Worm (Caenorhabditis elegans) whole organism, L4 larva: ENCODE measurements around the gene T04C12.1.

Source experiments
- F37D6.2 ChIP-seq: sonication (generic microtip); optimal IDR thresholded peaks from 2 replicates; lab custom pipeline; 2016; ENCODE audit warnings: mild to moderate bottlenecking, missing genetic modification characterization, missing compliant biosample characterization
- F44E2.7 ChIP-seq: fragments of 200-800 bp; sonication (Bioruptor generic); IDR thresholded peaks from 2 replicates; pipeline ENCODE4 v2.1.2; 2022; ENCODE audit warnings: missing genetic modification characterization, missing compliant biosample characterization
- F49E8.2 ChIP-seq: sonication (generic microtip); optimal IDR thresholded peaks from 2 replicates; lab custom pipeline; 2016; ENCODE audit warnings: missing compliant biosample characterization, mild to moderate bottlenecking, missing genetic modification characterization, borderline replicate concordance
- R02D3.7 ChIP-seq: fragments of 150-350 bp; sonication (generic microtip); optimal IDR thresholded peaks from 3 replicates; lab custom pipeline; 2014; ENCODE audit warnings: missing biosample characterization, missing genetic modification characterization
- Y75B8A.6 ChIP-seq: fragments of 200-800 bp; sonication (Bioruptor generic); IDR thresholded peaks from 2 replicates; pipeline ENCODE4 v1.3.6; 2022; ENCODE audit warnings: missing genetic modification reagents, missing genetic modification characterization, missing compliant biosample characterization
- ZK337.2 ChIP-seq: fragments of 200-800 bp; sonication (Bioruptor generic); IDR thresholded peaks from 2 replicates; pipeline ENCODE4 v1.3.6; 2022; ENCODE audit warnings: missing genetic modification reagents, missing genetic modification characterization, missing compliant biosample characterization
- ZK546.5 ChIP-seq, 2 experiments: sonication (generic microtip); optimal IDR thresholded peaks; 2 replicates each; lab custom pipeline; 2017; ENCODE audit warnings: missing biosample characterization in 2 of 2, missing genetic modification characterization in 2 of 2
- aha-1 ChIP-seq: fragments of 150-350 bp; peaks from one replicate; lab custom pipeline; 2014; ENCODE audit warnings: missing biosample characterization, missing genetic modification characterization
- aly-2 ChIP-seq: sonication (generic microtip); optimal IDR thresholded peaks from 2 replicates; lab custom pipeline; 2018; ENCODE audit warnings: missing biosample characterization, missing genetic modification characterization
- ama-1 ChIP-seq: fragments of 150-350 bp; optimal IDR thresholded peaks from 2 replicates; lab custom pipeline; 2014; ENCODE audit warnings: inconsistent platforms, mixed read lengths
- arid-1 ChIP-seq: fragments of 200-800 bp; sonication (Bioruptor generic); conservative IDR thresholded peaks from 2 replicates; pipeline ENCODE4 v1.3.6; 2022; ENCODE audit warnings: missing genetic modification reagents, missing genetic modification characterization, missing compliant biosample characterization
- ceh-44 ChIP-seq: fragments of 200-800 bp; sonication (Bioruptor generic); IDR thresholded peaks from 2 replicates; pipeline ENCODE4 v1.3.6; 2022; ENCODE audit warnings: missing genetic modification reagents, missing genetic modification characterization, missing compliant biosample characterization
- ces-1 ChIP-seq: fragments of 150-350 bp; sonication (generic microtip); optimal IDR thresholded peaks from 4 replicates; lab custom pipeline; 2014; ENCODE audit warnings: missing biosample characterization, missing genetic modification reagents, missing genetic modification characterization
- daf-12 ChIP-seq: fragments of 150-350 bp; optimal IDR thresholded peaks from 2 replicates; lab custom pipeline; 2014; ENCODE audit warnings: missing biosample characterization, missing genetic modification reagents, missing genetic modification characterization
- daf-19 ChIP-seq: fragments of 200-800 bp; sonication (Bioruptor generic); conservative IDR thresholded peaks from 2 replicates; pipeline ENCODE4 v1.3.6; 2022; ENCODE audit warnings: missing genetic modification characterization, missing compliant biosample characterization
- daf-8 ChIP-seq: fragments of 200-800 bp; sonication (Bioruptor generic); IDR thresholded peaks from 2 replicates; pipeline ENCODE4 v1.3.6; 2022; ENCODE audit warnings: missing genetic modification characterization, missing compliant biosample characterization
- dmd-6 ChIP-seq: fragments of 200-800 bp; sonication (Bioruptor generic); IDR thresholded peaks from 2 replicates; pipeline ENCODE4 v1.3.6; 2022; ENCODE audit warnings: missing genetic modification reagents, missing genetic modification characterization, missing compliant biosample characterization
- dmd-8 ChIP-seq: fragments of 200-800 bp; sonication (Bioruptor generic); IDR thresholded peaks from 2 replicates; pipeline ENCODE4 v1.3.6; 2022; ENCODE audit warnings: missing genetic modification characterization, missing compliant biosample characterization
- dve-1 ChIP-seq: sonication (generic microtip); optimal IDR thresholded peaks from 2 replicates; lab custom pipeline; 2017; ENCODE audit warnings: antibody characterized with exemption, mild to moderate bottlenecking, missing genetic modification characterization, missing compliant biosample characterization; ENCODE audit not compliant: insufficient read depth
- fos-1 ChIP-seq: fragments of 150-350 bp; optimal IDR thresholded peaks from 2 replicates; lab custom pipeline; 2014; ENCODE audit warnings: missing biosample characterization, missing genetic modification characterization
- hif-1 ChIP-seq, 2 experiments: sonication (generic microtip); optimal IDR thresholded peaks; 2 replicates each; lab custom pipeline; 2016 to 2017; ENCODE audit warnings: missing compliant biosample characterization in 2 of 2, missing genetic modification characterization in 2 of 2, missing genetic modification reagents in 2 of 2, missing genotype in 2 of 2, mild to moderate bottlenecking in 1 of 2
- hlh-11 ChIP-seq: fragments of 200-800 bp; sonication (Bioruptor generic); optimal IDR thresholded peaks from 2 replicates; lab custom pipeline; 2018; ENCODE audit warnings: mild to moderate bottlenecking, missing genetic modification characterization, missing compliant biosample characterization
- hlh-30 ChIP-seq: sonication (generic microtip); optimal IDR thresholded peaks from 2 replicates; lab custom pipeline; 2017; ENCODE audit warnings: antibody characterized with exemption, mild to moderate bottlenecking, missing genetic modification characterization, missing compliant biosample characterization; ENCODE audit not compliant: insufficient read depth
- hmg-1.1 ChIP-seq: fragments of 200-800 bp; sonication (Bioruptor generic); IDR thresholded peaks from 2 replicates; pipeline ENCODE4 v1.3.6; 2022; ENCODE audit warnings: missing genetic modification reagents, missing genetic modification characterization, missing compliant biosample characterization
- lim-7 ChIP-seq: fragments of 200-800 bp; sonication (Bioruptor generic); IDR thresholded peaks from 2 replicates; pipeline ENCODE4 v1.3.6; 2022; ENCODE audit warnings: missing genetic modification characterization, missing compliant biosample characterization
- lin-1 ChIP-seq: fragments of 200-800 bp; sonication (Bioruptor generic); IDR thresholded peaks from 2 replicates; pipeline ENCODE4 v1.3.6; 2022; ENCODE audit warnings: missing genetic modification reagents, missing genetic modification characterization, missing compliant biosample characterization
- lin-13 ChIP-seq: fragments of 150-350 bp; optimal IDR thresholded peaks from 2 replicates; lab custom pipeline; 2014; ENCODE audit warnings: missing biosample characterization, missing genetic modification reagents, missing genetic modification characterization
- lin-29 ChIP-seq: fragments of 200-800 bp; sonication (Bioruptor generic); IDR thresholded peaks from 2 replicates; pipeline ENCODE4 v1.3.6; 2022; ENCODE audit warnings: missing genetic modification reagents, missing genetic modification characterization, missing compliant biosample characterization
- mdt-29 ChIP-seq: fragments of 200-800 bp; sonication (Bioruptor generic); IDR thresholded peaks from 2 replicates; pipeline ENCODE4 v1.3.6; 2022; ENCODE audit warnings: missing genetic modification reagents, missing genetic modification characterization, missing compliant biosample characterization
- mep-1 ChIP-seq: fragments of 150-350 bp; sonication (generic microtip); optimal IDR thresholded peaks from 3 replicates; lab custom pipeline; 2014; ENCODE audit warnings: missing biosample characterization, missing genetic modification characterization
- mxl-2 ChIP-seq: fragments of 200-800 bp; sonication (Bioruptor generic); conservative IDR thresholded peaks from 2 replicates; pipeline ENCODE4 v1.3.6; 2022; ENCODE audit warnings: missing genetic modification reagents, missing genetic modification characterization, missing compliant biosample characterization
- nhr-111 ChIP-seq: fragments of 200-800 bp; sonication (Bioruptor generic); optimal IDR thresholded peaks from 2 replicates; lab custom pipeline; 2018; ENCODE audit warnings: mild to moderate bottlenecking, missing genetic modification characterization, missing compliant biosample characterization
- nhr-237 ChIP-seq: sonication (generic microtip); optimal IDR thresholded peaks from 2 replicates; lab custom pipeline; 2017; ENCODE audit warnings: missing biosample characterization, missing genetic modification characterization
- nhr-28 ChIP-seq: fragments of 150-350 bp; optimal IDR thresholded peaks from 2 replicates; lab custom pipeline; 2014; ENCODE audit warnings: missing biosample characterization, missing genetic modification characterization
- nhr-41 ChIP-seq: fragments of 200-800 bp; sonication (Bioruptor generic); IDR thresholded peaks from 2 replicates; pipeline ENCODE4 v1.3.6; 2022; ENCODE audit warnings: missing genetic modification reagents, missing genetic modification characterization, missing compliant biosample characterization
- nhr-6 ChIP-seq: fragments of 150-350 bp; optimal IDR thresholded peaks from 2 replicates; lab custom pipeline; 2014; ENCODE audit warnings: missing biosample characterization, missing genetic modification characterization
- pha-4 ChIP-seq, 2 experiments: fragments of 150-350 bp in 1 of 2; fragments of 200-800 bp in 1 of 2; sonication (Bioruptor generic) in 1 of 2; IDR thresholded peaks in 1 of 2; optimal IDR thresholded peaks in 1 of 2; 2 replicates each; pipeline versions ENCODE4 v1.3.6 to Lab custom; 2014 to 2022; ENCODE audit warnings: missing genetic modification characterization in 2 of 2, missing genetic modification reagents in 2 of 2, missing biosample characterization in 1 of 2, missing compliant biosample characterization in 1 of 2
- pqm-1 ChIP-seq: sonication (generic microtip); optimal IDR thresholded peaks from 2 replicates; lab custom pipeline; 2017; ENCODE audit warnings: missing biosample characterization, missing genetic modification characterization
- saeg-2 ChIP-seq: fragments of 200-800 bp; sonication (Bioruptor generic); IDR thresholded peaks from 2 replicates; pipeline ENCODE4 v1.3.6; 2022; ENCODE audit warnings: missing genetic modification reagents, missing genetic modification characterization, missing compliant biosample characterization
- sdz-12 ChIP-seq: fragments of 200-800 bp; sonication (Bioruptor generic); optimal IDR thresholded peaks from 2 replicates; lab custom pipeline; 2018; ENCODE audit warnings: mild to moderate bottlenecking, missing genetic modification characterization, missing compliant biosample characterization
- skn-1 ChIP-seq: fragments of 150-350 bp; optimal IDR thresholded peaks from 2 replicates; lab custom pipeline; 2014; ENCODE audit warnings: missing biosample characterization, missing genetic modification characterization
- spr-1 ChIP-seq: sonication (generic microtip); optimal IDR thresholded peaks from 2 replicates; lab custom pipeline; 2016; ENCODE audit warnings: mild to moderate bottlenecking, missing genetic modification characterization, missing compliant biosample characterization
- tra-1 ChIP-seq: fragments of 200-800 bp; sonication (Bioruptor generic); IDR thresholded peaks from 2 replicates; pipeline ENCODE4 v1.3.6; 2022; ENCODE audit warnings: missing genetic modification reagents, missing genetic modification characterization, missing compliant biosample characterization
- unc-130 ChIP-seq: sonication (generic microtip); optimal IDR thresholded peaks from 2 replicates; lab custom pipeline; 2016; ENCODE audit warnings: missing genetic modification reagents, missing genetic modification characterization, missing compliant biosample characterization
- unc-39 ChIP-seq: sonication (generic microtip); optimal IDR thresholded peaks from 2 replicates; lab custom pipeline; 2017; ENCODE audit warnings: missing biosample characterization, missing genetic modification characterization
- zag-1 ChIP-seq: fragments of 150-350 bp; optimal IDR thresholded peaks from 2 replicates; lab custom pipeline; 2014; ENCODE audit warnings: missing biosample characterization, missing genetic modification characterization
- zfp-3 ChIP-seq: fragments of 200-800 bp; sonication (Bioruptor generic); conservative IDR thresholded peaks from 2 replicates; pipeline ENCODE4 v1.3.6; 2022; ENCODE audit warnings: missing genetic modification reagents, missing genetic modification characterization, missing compliant biosample characterization

Gene T04C12.1

ce11 chrV:11078104-11078724 lies 19.1 kb upstream of the T04C12.1 start, which contains the start of gene act-2 (continued):
- TF ChIP-seq nhr-41 (GFP tag; lab: Robert Waterston, UW) (no peak), ZK546.5 (tag; optimal IDR thresholded peaks at IDR 0.05; lab: Kevin White, UChicago) (no peak), nhr-28 (tag; lab: Kevin White, UChicago) (peak; percentile 55), unc-39 (tag; lab: Kevin White, UChicago) (no peak), nhr-237 (tag; lab: Kevin White, UChicago) (no peak), F37D6.2 (tag; lab: Kevin White, UChicago) (no peak), R02D3.7 (no peak), daf-12 (no peak), ces-1 (GFP tag; lab: Kevin White, UChicago) (no peak), ceh-44 (no peak)
- TF ChIP-seq, all 104 proteins: peak for 36

- TF ChIP-seq pqm-1 (tag; lab: Kevin White, UChicago) (peak; percentile 1), daf-8 (GFP tag; lab: Robert Waterston, UW) (no peak), dmd-8 (GFP tag; lab: Robert Waterston, UW) (peak; percentile 81; the same call in 1 of the 2 replicates), mdt-29 (GFP tag; lab: Robert Waterston, UW) (peak; percentile 74), lin-1 (GFP tag; lab: Robert Waterston, UW) (0 out of 2 replicates have a peak, but pooled peaks have one; percentile 24), hmg-1.1 (0 out of 2 replicates have a peak, but pooled peaks have one; percentile 26), sdz-12 (no peak), hif-1 (tag; optimal IDR thresholded peaks at IDR 0.05; lab: Kevin White, UChicago) (no peak), pha-4 (GFP tag; IDR thresholded peaks at IDR 0.05; lab: Robert Waterston, UW) (peak; percentile 49; the same call in 1 of the 2 replicates), pha-4 (tag; optimal IDR thresholded peaks at IDR 0.05; lab: Kevin White, UChicago) (no peak), aly-2 (tag; lab: Kevin White, UChicago) (peak; percentile 25), mep-1 (tag; lab: Kevin White, UChicago) (no peak), daf-19 (GFP tag; lab: Robert Waterston, UW) (no peak), spr-1 (no peak), zfp-3 (peak; percentile 49), tra-1 (GFP tag; lab: Robert Waterston, UW) (peak; percentile 46; the same call in 1 of the 2 replicates), lin-13 (peak; percentile 50), dmd-6 (GFP tag; lab: Robert Waterston, UW) (peak; percentile 22; the same call in 1 of the 2 replicates), ama-1 (lab: Kevin White, UChicago) (peak; percentile 77), nhr-28 (tag; lab: Kevin White, UChicago) (peak; percentile 12), ZK337.2 (GFP tag; lab: Robert Waterston, UW) (no peak), ZK546.5 (tag; optimal IDR thresholded peaks at IDR 0.05; lab: Kevin White, UChicago) (no peak), fos-1 (tag; lab: Kevin White, UChicago) (no peak), aha-1 (tag; lab: Kevin White, UChicago) (peak; percentile 55), saeg-2 (GFP tag; lab: Robert Waterston, UW) (peak; percentile 67; the same call in 1 of the 2 replicates), nhr-111 (GFP tag; lab: Kevin White, UChicago) (no peak), F49E8.2 (tag; lab: Kevin White, UChicago) (peak; percentile 93), nhr-6 (tag; lab: Kevin White, UChicago) (peak; percentile 10), hlh-30 (tag; lab: Kevin White, UChicago) (peak; percentile 22), nhr-237 (tag; lab: Kevin White, UChicago) (no peak), arid-1 (GFP tag; lab: Robert Waterston, UW) (peak; percentile 78), lim-7 (GFP tag; lab: Robert Waterston, UW) (peak; percentile 57), mxl-2 (GFP tag; lab: Robert Waterston, UW) (peak; percentile 50; the same call in 1 of the 2 replicates), zag-1 (tag; lab: Kevin White, UChicago) (no peak), unc-130 (peak; percentile 39), skn-1 (tag; lab: Kevin White, UChicago) (no peak), dve-1 (tag; lab: Kevin White, UChicago) (peak; percentile 1), Y75B8A.6 (GFP tag; lab: Robert Waterston, UW) (0 out of 2 replicates have a peak, but pooled peaks have one; percentile 12), hlh-11 (tag; lab: Kevin White, UChicago) (peak; percentile 15), F44E2.7 (GFP tag; lab: Robert Waterston, UW) (0 out of 2 replicates have a peak, but pooled peaks have one; percentile 30), lin-29 (GFP tag; lab: Robert Waterston, UW) (0 out of 2 replicates have a peak, but pooled peaks have one; percentile 9)
Measured at ce11 chrV:11076403-11076802, 17.3 kb upstream of the T04C12.1 start.
